Worm (Caenorhabditis elegans) whole organism, late embryonic: ENCODE measurements around the gene kvs-1.

Experiments
- ceh-24 ChIP-seq: sonication (generic microtip); optimal IDR thresholded peaks from 2 replicates; lab custom pipeline; 2016; ENCODE audit warnings: mild to moderate bottlenecking, missing genetic modification characterization, missing compliant biosample characterization
- elt-2 ChIP-seq: sonication (generic microtip); optimal IDR thresholded peaks from 2 replicates; lab custom pipeline; 2016; ENCODE audit warnings: missing genetic modification reagents, missing genetic modification characterization, missing compliant biosample characterization
- eyg-1 ChIP-seq: sonication (generic microtip); optimal IDR thresholded peaks from 2 replicates; lab custom pipeline; 2016; ENCODE audit warnings: missing genotype, missing genetic modification characterization, missing compliant biosample characterization
- fkh-10 ChIP-seq: fragments of 150-350 bp; optimal IDR thresholded peaks from 2 replicates; lab custom pipeline; 2014; ENCODE audit warnings: missing biosample characterization, missing genetic modification reagents, missing genetic modification characterization
- hlh-30 ChIP-seq: sonication (generic microtip); optimal IDR thresholded peaks from 2 replicates; lab custom pipeline; 2017; ENCODE audit warnings: antibody characterized with exemption, missing genetic modification characterization, missing compliant biosample characterization; ENCODE audit not compliant: insufficient read depth
- nfya-1 ChIP-seq: sonication (generic microtip); optimal IDR thresholded peaks from 2 replicates; lab custom pipeline; 2017; ENCODE audit warnings: missing genetic modification characterization, mild to moderate bottlenecking, missing compliant biosample characterization, antibody characterized with exemption, moderate library complexity
- nhr-232 ChIP-seq: sonication (generic microtip); optimal IDR thresholded peaks from 2 replicates; lab custom pipeline; 2016; ENCODE audit warnings: missing genetic modification characterization, missing compliant biosample characterization
- npax-4 ChIP-seq: sonication (generic microtip); optimal IDR thresholded peaks from 2 replicates; lab custom pipeline; 2016; ENCODE audit warnings: missing genetic modification characterization, missing compliant biosample characterization
- odd-2 ChIP-seq: sonication (generic microtip); optimal IDR thresholded peaks from 2 replicates; lab custom pipeline; 2017; ENCODE audit warnings: antibody characterized with exemption, mild to moderate bottlenecking, missing genetic modification characterization, missing compliant biosample characterization
- pag-3 ChIP-seq: sonication (generic microtip); optimal IDR thresholded peaks from 2 replicates; lab custom pipeline; 2016; ENCODE audit warnings: missing compliant biosample characterization, missing genetic modification characterization, borderline replicate concordance
- pha-4 ChIP-seq: fragments of 150-350 bp; optimal IDR thresholded peaks from 2 replicates; lab custom pipeline; 2018; ENCODE audit warnings: missing biosample characterization, missing genetic modification reagents, missing genetic modification characterization
- pqm-1 ChIP-seq: sonication (generic microtip); optimal IDR thresholded peaks from 2 replicates; lab custom pipeline; 2016; ENCODE audit warnings: missing genetic modification characterization, missing compliant biosample characterization
- unc-55 ChIP-seq: sonication (generic microtip); optimal IDR thresholded peaks from 2 replicates; lab custom pipeline; 2017; ENCODE audit warnings: missing biosample characterization, missing genetic modification reagents, missing genetic modification characterization

DNA sequence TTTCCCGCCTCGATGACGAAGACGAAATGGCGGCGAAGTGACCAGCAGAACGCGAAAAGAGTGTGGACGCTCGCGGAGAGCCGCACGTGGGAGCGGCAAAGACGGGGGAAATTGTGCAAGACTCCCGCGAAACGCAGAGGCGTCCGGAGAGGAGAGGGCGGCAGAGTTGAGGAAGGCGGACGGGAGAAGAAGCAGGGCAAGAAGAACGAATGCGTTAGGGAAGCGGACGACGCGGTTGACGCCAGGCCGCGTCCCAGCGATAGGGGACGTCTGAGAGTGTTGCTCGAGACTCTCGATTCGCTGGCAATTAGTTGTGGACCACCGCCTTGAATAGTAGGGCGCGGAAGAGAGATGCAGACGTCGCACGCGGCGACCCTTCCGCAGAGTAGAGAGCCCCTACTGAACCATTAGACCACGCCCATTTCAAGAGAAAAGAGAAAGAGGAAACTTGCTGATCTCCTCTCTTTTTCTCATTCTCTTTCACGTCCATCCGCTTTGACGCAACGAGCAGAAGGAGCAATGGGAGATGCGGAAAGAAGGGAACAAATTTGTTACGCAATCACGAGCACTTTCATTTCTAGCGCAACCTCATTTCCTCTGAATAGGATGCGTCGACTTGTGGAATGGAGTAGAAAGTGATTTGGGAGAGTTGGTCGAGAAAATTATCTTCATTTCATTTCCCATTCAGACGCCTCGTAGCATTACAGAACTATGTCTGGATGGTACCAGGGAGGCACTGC, 55.5 kb downstream of the kvs-1 start:
- no peak for TF ChIP-seq pqm-1 (tag; lab: Kevin White, UChicago)
- TF ChIP-seq unc-55 (GFP tag; lab: Kevin White, UChicago), result peak; percentile 0
- TF ChIP-seq ceh-24, result no peak
- TF ChIP-seq odd-2, result no peak
- no peak for TF ChIP-seq elt-2 (tag; lab: Kevin White, UChicago)
- no peak for TF ChIP-seq npax-4 (tag; lab: Kevin White, UChicago)
- no peak for TF ChIP-seq pag-3 (tag; lab: Kevin White, UChicago)
- peak; percentile 17 for TF ChIP-seq hlh-30 (tag; lab: Kevin White, UChicago)
- TF ChIP-seq pha-4 (tag; lab: Kevin White, UChicago), result no peak
- peak; percentile 5 for TF ChIP-seq fkh-10 (GFP tag; lab: Kevin White, UChicago)
- peak; percentile 51 for TF ChIP-seq nfya-1 (tag; lab: Kevin White, UChicago)
- TF ChIP-seq eyg-1 (tag; lab: Kevin White, UChicago), result no peak
- TF ChIP-seq nhr-232 (tag; lab: Kevin White, UChicago), result no peak
